Worm (Caenorhabditis elegans) whole organism, midembryonic: ENCODE measurements around the gene col-39.

Experiments
- T22C8.4 ChIP-seq: fragments of 200-800 bp; sonication (Bioruptor generic); IDR thresholded peaks from 2 replicates; pipeline ENCODE4 v1.3.6; 2022; ENCODE audit warnings: missing genetic modification characterization, missing compliant biosample characterization
- cog-1 ChIP-seq: sonication (generic microtip); optimal IDR thresholded peaks from 2 replicates; lab custom pipeline; 2016; ENCODE audit warnings: missing genetic modification characterization, missing compliant biosample characterization
- flt-1 ChIP-seq: fragments of 200-800 bp; sonication (Bioruptor generic); IDR thresholded peaks from 2 replicates; pipeline ENCODE4 v1.3.6; 2022; ENCODE audit warnings: missing genetic modification characterization, missing compliant biosample characterization
- klf-2 ChIP-seq: fragments of 200-800 bp; sonication (Bioruptor generic); conservative IDR thresholded peaks from 2 replicates; pipeline ENCODE4 v1.3.6; 2022; ENCODE audit warnings: missing genetic modification reagents, missing genetic modification characterization, missing compliant biosample characterization
- med-1 ChIP-seq: sonication (generic microtip); optimal IDR thresholded peaks from 2 replicates; lab custom pipeline; 2017; ENCODE audit warnings: missing genetic modification characterization, mild to moderate bottlenecking, missing compliant biosample characterization, antibody characterized with exemption, missing genetic modification reagents; ENCODE audit not compliant: insufficient read depth
- ref-1 ChIP-seq: fragments of 200-800 bp; sonication (Bioruptor generic); conservative IDR thresholded peaks from 2 replicates; pipeline ENCODE4 v1.3.6; 2022; ENCODE audit warnings: missing genetic modification reagents, missing genetic modification characterization, missing compliant biosample characterization
- tab-1 ChIP-seq: fragments of 200-800 bp; sonication (Bioruptor generic); IDR thresholded peaks from 2 replicates; pipeline ENCODE4 v1.3.6; 2022; ENCODE audit warnings: missing genetic modification characterization, missing compliant biosample characterization
- ztf-23 ChIP-seq: fragments of 200-800 bp; sonication (Bioruptor generic); IDR thresholded peaks from 2 replicates; pipeline ENCODE4 v1.3.6; 2022; ENCODE audit warnings: missing genetic modification reagents, missing genetic modification characterization, missing compliant biosample characterization
- ztf-29 ChIP-seq: fragments of 200-800 bp; sonication (Bioruptor generic); IDR thresholded peaks from 2 replicates; pipeline ENCODE4 v1.3.6; 2022; ENCODE audit warnings: missing genetic modification reagents, missing genetic modification characterization, missing compliant biosample characterization

The col-39 gene

ce11 chrII:10665031-10665430 lies 39.7 kb upstream of the col-39 start, which contains the start of gene D2089.3:
Gene D2089.3, minus strand, starts transcription at chrII:10665131.
- TF ChIP-seq ztf-23 (no peak), tab-1 (no peak), T22C8.4 (GFP tag; lab: Robert Waterston, UW) (no peak), med-1 (GFP tag; lab: Kevin White, UChicago) (no peak), ztf-29 (GFP tag; lab: Robert Waterston, UW) (no peak), ref-1 (GFP tag; lab: Robert Waterston, UW) (no peak), cog-1 (tag; lab: Kevin White, UChicago) (no peak), flt-1 (GFP tag; lab: Robert Waterston, UW) (no peak), klf-2 (GFP tag; lab: Robert Waterston, UW) (no peak)

- no peak for TF ChIP-seq tab-1
- no peak for TF ChIP-seq med-1 (GFP tag; lab: Kevin White, UChicago)
- TF ChIP-seq T22C8.4 (GFP tag; lab: Robert Waterston, UW), result no peak
- no peak for TF ChIP-seq ztf-23
- no peak for TF ChIP-seq flt-1 (GFP tag; lab: Robert Waterston, UW)
- no peak for TF ChIP-seq klf-2 (GFP tag; lab: Robert Waterston, UW)
- no peak for TF ChIP-seq cog-1 (tag; lab: Kevin White, UChicago)
- no peak for TF ChIP-seq ztf-29 (GFP tag; lab: Robert Waterston, UW)
- no peak for TF ChIP-seq ref-1 (GFP tag; lab: Robert Waterston, UW)
These were observed 29.4 kb upstream of the col-39 start, which contains the start of gene ptb-1 for ce11 chrII:10675302-10675701. Gene ptb-1, plus strand, starts transcription at chrII:10675602.

- TF ChIP-seq med-1 (GFP tag; lab: Kevin White, UChicago) (no peak), klf-2 (GFP tag; lab: Robert Waterston, UW) (no peak), tab-1 (no peak), ztf-29 (GFP tag; lab: Robert Waterston, UW) (no peak), flt-1 (GFP tag; lab: Robert Waterston, UW) (no peak), cog-1 (tag; lab: Kevin White, UChicago) (no peak), T22C8.4 (GFP tag; lab: Robert Waterston, UW) (no peak), ztf-23 (no peak), ref-1 (GFP tag; lab: Robert Waterston, UW) (no peak)
These were observed 24.6 kb upstream of the col-39 start for ce11 chrII:10680130-10680529.

ce11 chrII:10680614-10681013 lies 24.1 kb upstream of the col-39 start:
- TF ChIP-seq klf-2 (GFP tag; lab: Robert Waterston, UW) (no peak), flt-1 (GFP tag; lab: Robert Waterston, UW) (no peak), med-1 (GFP tag; lab: Kevin White, UChicago) (no peak), ref-1 (GFP tag; lab: Robert Waterston, UW) (no peak)

- TF ChIP-seq tab-1 (no peak), med-1 (GFP tag; lab: Kevin White, UChicago) (no peak), flt-1 (GFP tag; lab: Robert Waterston, UW) (no peak), klf-2 (GFP tag; lab: Robert Waterston, UW) (no peak), cog-1 (tag; lab: Kevin White, UChicago) (no peak), T22C8.4 (GFP tag; lab: Robert Waterston, UW) (no peak), ztf-23 (no peak), ztf-29 (GFP tag; lab: Robert Waterston, UW) (no peak), ref-1 (GFP tag; lab: Robert Waterston, UW) (no peak)
These were observed 19.8 kb upstream of the col-39 start for ce11 chrII:10684954-10685353.

- TF ChIP-seq cog-1 (tag; lab: Kevin White, UChicago) (no peak), flt-1 (GFP tag; lab: Robert Waterston, UW) (no peak), tab-1 (no peak), ref-1 (GFP tag; lab: Robert Waterston, UW) (no peak), klf-2 (GFP tag; lab: Robert Waterston, UW) (no peak)
These were observed 11.1 kb upstream of the col-39 start, which contains the start of gene gbh-1 for ce11 chrII:10693655-10694054. Gene gbh-1, minus strand, starts transcription at chrII:10693803.

ce11 chrII:10694713-10695112 lies 10.0 kb upstream of the col-39 start, which contains the start of gene lgc-57:
Gene lgc-57, plus strand, starts transcription at chrII:10695013.
- no peak for TF ChIP-seq T22C8.4 (GFP tag; lab: Robert Waterston, UW)
- no peak for TF ChIP-seq klf-2 (GFP tag; lab: Robert Waterston, UW)
- TF ChIP-seq med-1 (GFP tag; lab: Kevin White, UChicago), result no peak
- TF ChIP-seq ztf-29 (GFP tag; lab: Robert Waterston, UW), result no peak
- TF ChIP-seq flt-1 (GFP tag; lab: Robert Waterston, UW), result no peak
- no peak for TF ChIP-seq tab-1

ce11 chrII:10696060-10696459 lies 8.7 kb upstream of the col-39 start:
- TF ChIP-seq flt-1 (GFP tag; lab: Robert Waterston, UW) (no peak), ref-1 (GFP tag; lab: Robert Waterston, UW) (no peak), med-1 (GFP tag; lab: Kevin White, UChicago) (no peak), klf-2 (GFP tag; lab: Robert Waterston, UW) (no peak), ztf-29 (GFP tag; lab: Robert Waterston, UW) (no peak), ztf-23 (no peak), tab-1 (no peak), T22C8.4 (GFP tag; lab: Robert Waterston, UW) (no peak)

- no peak for TF ChIP-seq ztf-29 (GFP tag; lab: Robert Waterston, UW)
- 0 out of 2 replicates have a peak, but pooled peaks have one; percentile 23 for TF ChIP-seq ztf-23
These were observed 927 bp upstream of the col-39 start, which contains the start of gene col-79 for ce11 chrII:10703594-10704384. Gene col-79, plus strand, starts transcription at chrII:10703613.
